Fruit fly (Drosophila melanogaster) Kc167 (cell line): ENCODE measurements around the gene slow.

Experiments used
- Myc ChIP-seq: fragments of >200 bp; optimal IDR thresholded peaks from 2 replicates; lab custom pipeline; 2017; ENCODE audit warnings: missing external identifiers
- Sin3A ChIP-seq: fragments of >200 bp; optimal IDR thresholded peaks from 2 replicates; lab custom pipeline; 2018; ENCODE audit warnings: missing external identifiers
- h ChIP-seq: fragments of >200 bp; optimal IDR thresholded peaks from 3 replicates; lab custom pipeline; 2018; ENCODE audit warnings: missing external identifiers
- insv ChIP-seq: fragments of >200 bp; optimal IDR thresholded peaks from 3 replicates; lab custom pipeline; 2018; ENCODE audit warnings: missing external identifiers
- psq ChIP-seq: fragments of >200 bp; optimal IDR thresholded peaks from 2 replicates; lab custom pipeline; 2017; ENCODE audit warnings: missing external identifiers
- ttk ChIP-seq: sonication (Bioruptor generic); optimal IDR thresholded peaks from 2 replicates; lab custom pipeline; 2017; ENCODE audit warnings: missing external identifiers

The slow gene

dm6 chr3L:4409898-4410629 is 25.8 kb downstream of the slow start:
- no peak for TF ChIP-seq psq (lab: Kevin White, UChicago)
- no peak for TF ChIP-seq Myc (lab: Kevin White, UChicago)
- no peak for TF ChIP-seq Sin3A (lab: Kevin White, UChicago)
- TF ChIP-seq h (lab: Kevin White, UChicago): no peak

DNA sequence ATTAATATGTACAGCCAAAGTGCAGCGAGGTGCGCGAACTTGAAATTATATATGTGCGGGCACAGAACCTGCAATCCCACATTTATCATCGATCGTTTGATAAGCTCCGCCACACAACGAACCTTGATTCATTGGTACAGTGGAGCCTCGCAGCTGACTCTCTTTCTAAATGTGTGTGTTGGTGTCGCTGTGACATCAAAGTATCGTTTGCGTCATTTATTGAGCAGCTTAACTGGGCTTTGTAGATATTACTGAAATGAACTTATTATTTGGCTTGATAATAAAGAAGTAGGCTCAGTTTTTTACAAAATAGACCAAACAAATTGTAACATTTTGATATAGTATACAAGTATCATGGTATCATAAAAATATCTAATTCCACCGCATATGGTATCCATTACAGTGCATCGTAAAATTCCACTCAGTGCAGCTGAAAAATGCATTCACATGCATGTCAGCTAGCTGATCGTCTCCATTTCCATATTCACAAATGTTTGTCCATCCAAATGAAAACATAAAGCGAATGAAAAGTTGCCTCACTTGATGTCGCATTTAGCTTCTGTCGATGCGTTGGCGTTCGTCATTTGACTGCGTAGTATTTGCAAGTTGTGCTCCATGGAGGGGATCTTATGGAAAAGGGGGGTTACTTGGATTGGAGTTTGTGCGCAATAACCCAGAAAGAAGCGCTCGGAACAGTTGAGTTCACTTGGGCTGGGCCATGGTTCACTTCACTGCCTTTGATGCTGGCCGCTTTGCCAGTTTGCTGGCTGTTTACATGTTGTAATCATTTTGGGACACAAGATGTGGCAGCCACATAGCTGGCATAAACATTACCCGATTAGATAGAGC is 27.0 kb downstream of the slow start:
- no peak for TF ChIP-seq ttk
- no peak for TF ChIP-seq insv
- no peak for TF ChIP-seq Myc (lab: Kevin White, UChicago)
- TF ChIP-seq Sin3A (lab: Kevin White, UChicago): no peak
- no peak for TF ChIP-seq h (lab: Kevin White, UChicago)
- no peak for TF ChIP-seq psq (lab: Kevin White, UChicago)

DNA sequence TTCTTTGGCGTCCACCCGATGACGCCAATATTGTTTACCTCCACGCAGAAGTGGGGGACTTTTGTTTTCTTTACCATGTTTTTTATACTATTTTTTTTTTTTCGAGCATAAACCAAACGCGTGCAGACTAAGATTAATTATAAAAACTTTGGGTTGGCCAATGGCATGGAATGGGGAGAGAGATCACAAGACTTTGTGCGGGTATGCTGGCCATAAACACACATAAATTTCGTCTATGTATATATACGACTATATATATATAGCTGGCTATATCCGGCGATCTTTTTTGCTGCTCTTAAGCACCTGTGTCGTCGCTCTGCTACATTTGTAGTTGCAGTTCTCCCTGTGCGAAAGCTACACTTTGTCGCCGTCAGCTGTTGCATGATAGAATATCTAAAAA is 27.7 kb downstream of the slow start:
- TF ChIP-seq psq (lab: Kevin White, UChicago) (no peak), ttk (no peak), Myc (lab: Kevin White, UChicago) (no peak), Sin3A (lab: Kevin White, UChicago) (no peak), insv (no peak), h (lab: Kevin White, UChicago) (no peak)

DNA sequence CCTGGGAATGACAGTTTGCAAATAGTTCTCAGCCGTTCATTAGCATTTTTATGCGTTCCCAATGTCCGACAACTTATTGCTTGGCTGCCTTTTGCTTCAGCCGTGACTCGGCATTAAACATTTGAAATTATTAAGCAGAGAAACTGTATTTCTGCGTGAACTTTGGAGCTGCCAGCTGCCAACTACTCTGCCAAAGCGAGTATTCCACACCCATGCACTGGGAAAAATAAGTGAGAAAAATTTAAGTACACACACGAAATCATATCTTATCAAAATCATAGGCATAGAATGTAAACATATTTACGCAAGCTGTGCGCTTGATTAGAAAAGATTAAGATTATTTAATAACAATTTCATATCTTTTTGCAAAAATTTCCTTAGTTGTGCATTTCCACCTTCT is 28.7 kb downstream of the slow start:
- TF ChIP-seq psq (lab: Kevin White, UChicago): no peak
- TF ChIP-seq h (lab: Kevin White, UChicago): no peak
- no peak for TF ChIP-seq Myc (lab: Kevin White, UChicago)
- no peak for TF ChIP-seq insv
- no peak for TF ChIP-seq ttk
- TF ChIP-seq Sin3A (lab: Kevin White, UChicago): no peak

- TF ChIP-seq ttk (no peak), insv (no peak), Myc (lab: Kevin White, UChicago) (no peak), psq (lab: Kevin White, UChicago) (no peak), h (lab: Kevin White, UChicago) (no peak), Sin3A (lab: Kevin White, UChicago) (no peak)
These were observed 29.7 kb downstream of the slow start for dm6 chr3L:4413800-4414446.

DNA sequence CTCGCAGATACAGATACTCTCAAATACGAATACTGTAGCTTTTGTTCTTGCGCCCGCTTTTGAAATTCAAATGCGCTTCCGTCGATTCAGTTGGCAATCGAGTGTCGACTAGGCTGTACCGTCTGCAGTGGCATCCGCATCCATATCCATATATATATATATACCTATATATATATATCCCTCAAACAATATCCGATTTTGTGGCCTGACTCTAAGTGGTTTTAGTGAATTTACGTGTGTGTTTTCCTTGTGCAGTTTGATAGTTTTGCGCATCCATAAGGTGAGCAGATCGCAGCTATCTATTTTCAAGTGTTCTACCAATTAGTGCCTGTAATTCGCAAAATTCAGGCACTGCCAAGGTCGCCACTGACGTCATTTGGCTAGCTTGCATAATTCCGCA is 30.3 kb downstream of the slow start:
- TF ChIP-seq psq (lab: Kevin White, UChicago) (no peak), ttk (no peak), Sin3A (lab: Kevin White, UChicago) (no peak), insv (no peak), h (lab: Kevin White, UChicago) (no peak)

- no peak for TF ChIP-seq Sin3A (lab: Kevin White, UChicago)
- no peak for TF ChIP-seq Myc (lab: Kevin White, UChicago)
- no peak for TF ChIP-seq h (lab: Kevin White, UChicago)
- no peak for TF ChIP-seq psq (lab: Kevin White, UChicago)
- TF ChIP-seq ttk: no peak
- no peak for TF ChIP-seq insv
These were observed 31.4 kb downstream of the slow start for dm6 chr3L:4415326-4416274.

- TF ChIP-seq Sin3A (lab: Kevin White, UChicago): no peak
- no peak for TF ChIP-seq psq (lab: Kevin White, UChicago)
- TF ChIP-seq ttk: no peak
- TF ChIP-seq insv: no peak
- TF ChIP-seq h (lab: Kevin White, UChicago): no peak
- no peak for TF ChIP-seq Myc (lab: Kevin White, UChicago)
These were observed 32.8 kb downstream of the slow start for dm6 chr3L:4417068-4417467.

- TF ChIP-seq psq (lab: Kevin White, UChicago) (no peak), insv (no peak), h (lab: Kevin White, UChicago) (no peak)
These were observed 33.3 kb downstream of the slow start for dm6 chr3L:4417543-4417942.

DNA sequence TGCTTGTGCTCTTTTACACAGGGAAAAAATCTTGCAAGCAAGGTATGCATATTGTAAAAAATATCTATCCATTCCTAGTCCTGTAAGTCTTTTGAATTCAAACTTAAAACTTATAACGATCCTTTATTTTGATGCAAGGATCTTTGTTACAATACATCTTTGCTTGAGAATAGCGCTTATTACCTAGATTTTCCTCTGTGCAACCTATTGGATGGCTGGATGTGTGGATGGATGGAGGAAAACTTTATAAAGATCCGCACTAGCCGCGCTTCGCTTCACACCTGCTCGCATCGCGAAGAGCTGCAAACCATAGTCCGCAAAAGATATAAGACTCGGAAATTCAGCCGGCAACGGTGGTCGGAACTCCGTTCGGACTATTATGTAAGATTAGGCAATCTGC is 37.1 kb downstream of the slow start, which contains the start of gene CG15020:
Gene CG15020 (plus strand): TSS at position 301 of the 400 bp plus-strand sequence.
- TF ChIP-seq h (lab: Kevin White, UChicago) (no peak), ttk (no peak), Sin3A (lab: Kevin White, UChicago) (no peak), Myc (lab: Kevin White, UChicago) (no peak), psq (lab: Kevin White, UChicago) (no peak), insv (no peak)

dm6 chr3L:4426581-4426980 is 42.3 kb downstream of the slow start:
- TF ChIP-seq Sin3A (lab: Kevin White, UChicago): no peak
- TF ChIP-seq Myc (lab: Kevin White, UChicago): no peak
- no peak for TF ChIP-seq ttk
- TF ChIP-seq insv: no peak
- TF ChIP-seq h (lab: Kevin White, UChicago): no peak
- no peak for TF ChIP-seq psq (lab: Kevin White, UChicago)
